Worm (Caenorhabditis elegans) whole organism, late embryonic: Measurements from ENCODE around the gene math-3.

Experiments used
- ceh-45 ChIP-seq: fragments of 200-800 bp; sonication (Bioruptor generic); IDR thresholded peaks from 2 replicates; pipeline ENCODE4 v1.3.6; 2022; ENCODE audit warnings: missing genetic modification reagents, missing genetic modification characterization, missing compliant biosample characterization
- hlh-15 ChIP-seq: sonication (generic microtip); optimal IDR thresholded peaks from 2 replicates; lab custom pipeline; 2016; ENCODE audit warnings: missing genetic modification characterization, missing compliant biosample characterization
- rnt-1 ChIP-seq: sonication (generic microtip); optimal IDR thresholded peaks from 2 replicates; lab custom pipeline; 2016; ENCODE audit warnings: missing genetic modification characterization, missing compliant biosample characterization
- ttx-3 ChIP-seq: sonication (generic microtip); optimal IDR thresholded peaks from 2 replicates; lab custom pipeline; 2016; ENCODE audit warnings: missing genetic modification reagents, missing genetic modification characterization, missing compliant biosample characterization
- unc-3 ChIP-seq, 2 experiments: fragments of 200-800 bp in 1 of 2; sonication (Bioruptor generic) in 1 of 2; sonication (generic microtip) in 1 of 2; conservative IDR thresholded peaks in 1 of 2; optimal IDR thresholded peaks in 1 of 2; 2 replicates each; pipeline versions ENCODE4 v1.3.6 to Lab custom; 2016 to 2022; ENCODE audit warnings: missing compliant biosample characterization in 2 of 2, missing genetic modification characterization in 2 of 2, missing genetic modification reagents in 1 of 2

- TF ChIP-seq ttx-3 (tag; lab: Kevin White, UChicago) = no peak
- no peak for TF ChIP-seq hlh-15 (tag; lab: Kevin White, UChicago)
- no peak for TF ChIP-seq unc-3 (GFP tag; conservative IDR thresholded peaks at IDR 0.05; lab: Robert Waterston, UW)
- TF ChIP-seq unc-3 (tag; optimal IDR thresholded peaks at IDR 0.05; lab: Kevin White, UChicago) = no peak
- no peak for TF ChIP-seq ceh-45 (GFP tag; lab: Robert Waterston, UW)
- no peak for TF ChIP-seq rnt-1
Measured at ce11 chrII:1766715-1767114, 5.2 kb upstream of the math-3 start.
